Fruit fly (Drosophila melanogaster): ENCODE results near the gene baz.
A peak's percentile ranks its signal among the peaks of the same experiment; 100 is the strongest.

Gene baz

DNA sequence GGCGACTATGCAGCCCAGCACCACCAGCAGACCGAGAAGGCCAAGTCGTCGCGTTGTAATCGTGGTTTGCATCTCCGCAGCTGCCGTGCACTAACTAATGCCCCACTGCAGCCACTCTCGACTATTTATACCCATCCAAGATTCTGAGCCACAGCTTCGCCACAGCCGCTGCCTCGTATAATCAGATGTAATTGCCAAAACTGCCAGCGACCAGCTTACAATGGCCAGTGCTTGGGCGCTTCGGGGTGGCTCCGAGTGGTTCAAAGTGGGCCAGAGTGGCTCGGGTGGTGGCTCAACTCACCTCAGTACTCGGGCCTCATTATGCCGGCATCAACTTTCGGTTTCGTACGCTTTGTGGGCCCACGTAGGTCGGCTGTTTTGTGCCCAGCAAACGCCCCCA lies 63.9 kb downstream of the baz start, which contains the start of gene CG34327:
Gene CG34327, minus strand, starts transcription at position 101 of the 400 bp plus-strand sequence.
- TF ChIP-seq noc (tag; optimal IDR thresholded peaks at IDR 0.05): no peak

DNA sequence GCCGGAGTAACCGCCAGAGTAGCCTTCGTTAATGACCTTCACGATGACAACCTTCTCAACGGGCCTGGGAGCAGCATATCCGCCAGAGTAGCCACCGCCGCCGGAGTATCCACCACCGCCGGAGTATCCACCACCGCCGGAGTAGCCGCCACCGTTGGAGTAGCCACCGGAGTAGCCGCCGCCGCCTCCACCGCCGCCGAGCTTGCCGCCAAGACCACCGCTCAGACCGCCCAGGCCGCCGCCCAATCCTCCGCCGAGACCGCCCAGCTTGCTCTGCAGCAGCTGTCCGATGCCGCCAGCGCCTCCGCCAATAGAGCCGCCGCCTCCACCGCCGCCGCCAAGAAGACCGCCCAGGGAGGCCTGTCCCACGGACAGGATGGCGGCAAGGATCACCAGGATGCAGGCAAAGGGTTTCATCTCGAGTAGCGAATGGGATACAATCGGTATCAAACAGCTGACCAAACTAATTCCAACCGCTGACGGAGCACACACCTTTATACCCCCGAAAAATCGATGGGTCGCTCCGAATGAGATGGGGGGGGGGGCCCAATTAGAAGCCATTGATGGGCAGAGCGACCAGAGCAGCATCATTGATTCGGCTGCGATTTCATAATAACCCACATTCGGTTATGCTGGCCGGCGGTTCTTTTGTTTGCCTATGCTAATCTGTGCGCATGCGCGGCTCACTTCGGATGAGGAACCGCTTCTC lies 66.3 kb downstream of the baz start:
- TF ChIP-seq noc (tag; optimal IDR thresholded peaks at IDR 0.05): no peak

- peak; percentile 9 for TF ChIP-seq noc (tag; optimal IDR thresholded peaks at IDR 0.05)
Measured at dm6 chrX:17226681-17227019, 66.8 kb downstream of the baz start, which contains the start of gene CG10598. Gene CG10598 (minus strand): TSS chrX:17226867.

DNA sequence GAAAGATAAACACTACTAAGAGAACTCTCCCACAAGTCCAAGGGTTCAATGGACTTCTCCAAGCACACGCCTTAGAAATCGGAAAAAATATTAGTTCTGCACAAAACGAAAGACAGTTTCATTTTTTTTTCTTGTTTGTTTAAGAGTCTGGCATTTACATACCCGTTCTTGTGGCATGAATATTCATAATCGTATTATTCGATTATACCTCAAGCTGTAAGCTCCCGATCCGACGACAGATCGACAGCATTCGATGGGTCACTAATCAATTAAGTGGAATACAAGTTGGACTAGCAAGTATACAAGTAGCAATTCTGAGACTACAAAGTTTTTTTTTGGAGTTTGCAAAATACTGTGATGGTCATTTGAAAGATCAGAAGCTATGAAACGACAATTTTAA lies 67.7 kb downstream of the baz start:
- no peak for TF ChIP-seq noc (tag; optimal IDR thresholded peaks at IDR 0.05)

DNA sequence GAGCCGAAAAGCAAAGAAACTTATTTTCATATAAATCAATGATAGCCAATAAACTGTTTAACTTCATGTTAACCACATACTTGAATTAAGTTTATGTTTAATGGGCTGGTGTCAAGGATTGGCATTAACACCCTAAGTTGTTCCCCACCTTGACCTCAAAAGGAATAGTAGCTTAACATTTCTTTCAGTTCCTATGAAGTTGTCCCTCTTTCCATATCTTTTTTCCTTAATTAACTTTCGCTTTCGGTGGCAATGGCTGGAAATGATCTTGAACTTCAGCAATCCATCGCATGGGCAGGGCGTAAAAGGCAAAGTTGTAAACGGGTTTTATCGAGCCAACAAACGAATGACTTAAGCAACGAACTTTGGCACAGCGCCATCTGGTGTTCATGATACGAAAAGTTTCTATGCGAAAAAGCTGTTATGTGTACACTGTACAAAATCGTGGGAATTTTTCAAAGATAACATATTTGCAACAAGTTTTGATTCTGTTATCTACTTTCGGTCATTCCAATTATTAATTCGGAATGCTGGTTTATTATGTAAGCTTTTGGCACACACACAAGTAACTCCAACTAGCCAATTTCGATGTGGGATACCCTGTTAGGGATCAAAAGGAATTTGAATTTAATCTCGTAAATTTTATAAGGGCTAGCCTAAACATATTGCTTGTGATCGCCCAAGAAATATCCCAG lies 69.8 kb downstream of the baz start:
- no peak for TF ChIP-seq noc (tag; optimal IDR thresholded peaks at IDR 0.05)

DNA sequence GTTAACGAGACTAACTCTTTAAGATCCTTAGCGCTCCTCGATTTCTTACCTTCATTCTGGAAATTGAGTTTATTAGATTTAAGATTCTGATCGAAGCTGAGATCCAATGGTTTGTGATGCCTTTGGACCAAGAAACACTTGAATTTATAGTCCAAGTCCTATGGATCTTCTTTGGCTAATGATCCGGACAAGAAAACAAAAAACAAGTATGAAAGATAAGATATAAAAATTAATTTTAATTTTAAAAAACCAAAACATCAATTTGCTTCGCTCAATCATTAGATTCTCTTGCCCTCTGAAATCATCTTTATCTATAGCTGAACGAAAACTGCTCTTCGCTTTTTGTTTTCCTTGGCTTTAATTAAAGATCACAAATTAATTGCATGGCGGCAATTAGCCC lies 71.1 kb downstream of the baz start, which contains the start of gene CG10597:
Gene CG10597, minus strand, starts transcription at position 101 of the 400 bp plus-strand sequence.
- TF ChIP-seq noc (tag; optimal IDR thresholded peaks at IDR 0.05): no peak

DNA sequence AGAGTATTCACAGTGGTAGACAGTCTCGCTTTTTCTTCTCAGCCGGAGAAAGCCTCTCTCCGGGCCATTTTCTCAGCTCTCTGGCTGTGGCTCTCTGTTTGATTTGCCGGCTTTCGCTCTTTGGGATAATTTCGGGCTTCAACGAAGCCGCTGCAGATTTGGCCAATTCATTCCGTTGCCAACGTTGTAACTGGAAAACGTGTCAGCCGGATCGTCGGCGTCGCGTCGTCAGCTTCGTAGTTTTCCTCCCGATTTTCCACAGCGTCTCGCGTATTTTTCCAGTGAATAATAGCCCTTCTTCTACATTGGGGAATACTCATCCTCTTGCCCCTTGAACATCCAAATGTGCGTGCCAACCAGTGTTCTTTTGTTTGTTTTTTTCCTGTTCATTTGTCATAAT lies 72.8 kb downstream of the baz start, which contains the start of gene f:
Gene f, plus strand, starts transcription at position 301 of the 400 bp plus-strand sequence.
- TF ChIP-seq noc (tag; optimal IDR thresholded peaks at IDR 0.05): no peak

DNA sequence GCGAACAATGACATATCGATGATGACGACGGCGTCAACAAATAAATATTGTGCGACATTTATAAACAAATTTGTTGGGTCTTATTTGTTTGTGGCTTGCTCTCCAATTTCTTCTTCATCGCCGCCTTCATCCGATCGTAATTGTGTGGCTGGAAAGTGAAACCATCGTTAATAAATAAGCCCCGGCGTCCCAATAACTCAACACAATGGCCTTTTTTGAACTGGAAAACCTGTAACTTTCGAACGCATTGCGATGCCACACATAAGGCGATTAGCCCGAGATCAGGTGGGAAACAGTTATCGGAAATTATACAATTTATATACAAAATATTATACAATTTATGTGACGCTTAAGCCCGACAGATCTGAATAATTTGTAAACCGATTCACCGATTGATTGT lies 76.7 kb downstream of the baz start:
- no peak for TF ChIP-seq noc (tag; optimal IDR thresholded peaks at IDR 0.05)

dm6 chrX:17237421-17237820 lies 77.6 kb downstream of the baz start:
- TF ChIP-seq noc (tag; optimal IDR thresholded peaks at IDR 0.05): no peak

- TF ChIP-seq noc (tag; optimal IDR thresholded peaks at IDR 0.05): no peak
Measured at dm6 chrX:17244854-17245253, 85.0 kb downstream of the baz start, which contains the start of gene CG8915. Gene CG8915 (minus strand): TSS chrX:17245001.

dm6 chrX:17246916-17247315 lies 87.1 kb downstream of the baz start, which contains the start of gene CG42854:
Gene CG42854 (minus strand): TSS chrX:17247016.
- no peak for TF ChIP-seq noc (tag; optimal IDR thresholded peaks at IDR 0.05)

DNA sequence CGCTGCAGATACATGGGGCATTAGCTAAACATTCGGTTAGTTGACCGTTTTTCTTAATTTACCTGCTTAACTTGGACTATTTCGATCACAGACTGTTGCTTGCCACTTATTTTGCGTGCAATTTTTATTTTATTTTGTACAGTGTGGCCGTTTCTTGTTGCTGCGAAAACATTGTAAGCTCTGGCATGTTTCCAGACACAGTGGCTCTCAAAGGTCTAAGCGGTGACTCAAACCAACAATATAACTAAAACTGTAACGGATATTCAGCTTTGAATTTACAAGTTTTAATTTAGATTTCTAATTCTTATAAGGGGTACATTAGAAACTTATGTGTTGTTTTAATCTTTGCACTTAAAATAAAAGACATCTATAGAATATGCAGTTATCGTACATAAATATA lies 89.5 kb downstream of the baz start, which contains the start of gene CG8675:
Gene CG8675, minus strand, starts transcription at position 177 of the 400 bp plus-strand sequence.
- no peak for TF ChIP-seq noc (tag; optimal IDR thresholded peaks at IDR 0.05)

Data from whole organism, larva.